Fruit fly (Drosophila melanogaster): ENCODE data around the gene Nin.

The Nin gene

DNA sequence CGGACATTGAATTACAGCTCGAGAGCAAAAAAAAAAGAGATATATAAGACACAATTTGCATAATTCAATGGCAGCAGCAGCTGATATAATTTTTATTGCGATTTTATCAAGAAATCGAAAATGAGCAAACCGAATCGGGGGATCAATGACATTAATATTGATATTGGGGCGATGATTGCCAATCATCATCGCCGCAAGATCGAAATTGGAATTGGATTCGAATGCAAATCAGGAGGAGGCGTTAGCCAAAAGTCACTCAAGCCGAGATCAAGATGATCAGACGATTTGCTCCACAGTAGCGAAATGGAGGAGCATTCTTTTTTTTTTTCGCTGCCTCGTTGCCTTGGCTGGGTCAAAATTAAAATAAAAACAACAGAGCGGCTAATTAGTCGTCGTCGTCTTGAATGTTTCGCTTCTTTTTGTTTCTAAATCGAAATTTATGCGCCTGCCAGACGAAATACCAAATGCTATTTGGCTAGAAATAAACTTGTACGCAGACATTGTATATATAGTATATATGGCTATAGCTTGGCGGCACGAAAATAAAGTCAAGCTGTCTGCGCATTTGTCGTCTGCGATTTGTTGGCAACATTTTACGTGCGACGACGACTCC lies 48.5 kb downstream of the Nin start:
- TF ChIP-seq h (optimal IDR thresholded peaks at IDR 0.05) (no peak), insv (optimal IDR thresholded peaks at IDR 0.05) (no peak), ttk (optimal IDR thresholded peaks at IDR 0.05) (no peak), Sin3A (optimal IDR thresholded peaks at IDR 0.05) (no peak), psq (optimal IDR thresholded peaks at IDR 0.05) (no peak), Myc (optimal IDR thresholded peaks at IDR 0.05) (no peak)

DNA sequence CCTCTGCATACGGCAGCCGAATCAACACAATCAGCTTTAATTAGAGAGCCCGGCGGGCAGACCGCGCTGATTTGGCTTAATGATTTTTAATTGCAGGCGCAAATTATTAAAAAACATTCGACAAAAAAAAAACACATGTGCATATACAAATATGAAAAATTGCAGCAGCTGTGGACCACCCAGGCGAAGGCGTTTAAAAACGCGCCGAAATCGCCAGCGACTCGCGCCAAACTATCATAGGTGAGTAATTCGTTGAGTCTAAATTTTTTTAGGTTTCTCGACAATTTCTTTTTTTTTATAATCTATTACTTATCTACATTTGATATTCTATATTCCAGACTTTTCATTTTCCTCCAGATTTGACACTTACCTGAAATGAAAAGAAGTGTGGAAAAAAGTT lies 49.1 kb downstream of the Nin start:
- TF ChIP-seq insv (optimal IDR thresholded peaks at IDR 0.05) (no peak), Myc (optimal IDR thresholded peaks at IDR 0.05) (no peak), Sin3A (optimal IDR thresholded peaks at IDR 0.05) (no peak), ttk (optimal IDR thresholded peaks at IDR 0.05) (no peak), psq (optimal IDR thresholded peaks at IDR 0.05) (no peak), h (optimal IDR thresholded peaks at IDR 0.05) (no peak)

DNA sequence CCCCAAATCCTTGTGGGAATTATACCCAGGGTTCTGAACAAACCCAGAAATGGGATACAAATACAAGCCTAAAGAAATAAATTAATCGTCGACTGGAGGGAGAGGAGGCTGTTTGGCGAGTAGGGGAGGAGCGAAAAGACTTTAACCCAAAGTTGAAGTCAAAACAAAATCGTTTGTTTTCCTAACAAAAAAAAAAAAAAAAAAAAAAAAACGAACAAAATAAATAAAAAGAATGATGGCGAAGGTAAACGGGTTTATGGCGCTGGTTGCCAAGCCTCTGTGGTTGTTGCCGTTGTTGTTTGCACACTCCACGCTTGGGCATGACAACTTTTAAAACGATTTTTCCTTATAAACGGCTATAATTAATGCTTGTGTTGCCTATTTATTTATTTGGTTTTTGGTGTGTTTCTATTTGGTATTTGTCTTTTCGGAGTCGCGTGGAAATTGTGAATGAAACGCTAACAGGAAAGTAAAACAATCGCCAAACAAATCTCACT lies 49.7 kb downstream of the Nin start:
- no peak for TF ChIP-seq Sin3A (optimal IDR thresholded peaks at IDR 0.05)
- no peak for TF ChIP-seq psq (optimal IDR thresholded peaks at IDR 0.05)
- TF ChIP-seq h (optimal IDR thresholded peaks at IDR 0.05) = no peak
- no peak for TF ChIP-seq insv (optimal IDR thresholded peaks at IDR 0.05)
- TF ChIP-seq ttk (optimal IDR thresholded peaks at IDR 0.05) = no peak
- TF ChIP-seq Myc (optimal IDR thresholded peaks at IDR 0.05) = no peak

DNA sequence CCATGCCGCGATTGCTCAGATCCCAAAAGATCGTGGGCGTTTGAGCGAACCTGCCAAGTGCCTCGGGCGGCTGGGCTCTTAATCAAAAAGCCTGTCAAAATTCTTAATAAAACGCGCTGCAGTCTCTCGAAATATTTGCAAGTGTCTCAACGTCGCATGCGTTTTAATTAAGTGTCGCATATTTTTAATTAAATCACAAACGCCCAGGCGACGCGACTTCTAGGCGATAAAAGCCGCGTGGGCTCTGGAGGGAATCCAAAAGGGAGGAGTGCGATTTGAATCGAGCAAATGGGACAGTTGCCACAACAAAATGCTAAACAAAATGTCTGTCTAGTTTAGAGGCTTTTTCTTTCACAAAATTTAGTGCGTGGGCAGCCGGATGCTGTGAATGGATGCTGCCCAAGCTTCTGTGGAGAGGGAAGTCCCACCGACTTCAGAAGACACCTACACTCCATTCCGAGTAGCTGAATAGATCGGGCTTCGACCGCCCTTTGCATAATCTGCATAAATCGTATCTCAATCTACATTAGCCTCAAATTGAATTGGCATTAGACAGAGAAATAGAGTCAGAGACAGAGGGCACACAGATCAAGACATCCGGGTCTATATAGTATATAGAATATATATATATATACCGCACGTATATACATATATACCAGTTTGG lies 51.3 kb downstream of the Nin start:
- no peak for TF ChIP-seq Myc (optimal IDR thresholded peaks at IDR 0.05)
- TF ChIP-seq psq (optimal IDR thresholded peaks at IDR 0.05) = no peak
- TF ChIP-seq ttk (optimal IDR thresholded peaks at IDR 0.05) = no peak

DNA sequence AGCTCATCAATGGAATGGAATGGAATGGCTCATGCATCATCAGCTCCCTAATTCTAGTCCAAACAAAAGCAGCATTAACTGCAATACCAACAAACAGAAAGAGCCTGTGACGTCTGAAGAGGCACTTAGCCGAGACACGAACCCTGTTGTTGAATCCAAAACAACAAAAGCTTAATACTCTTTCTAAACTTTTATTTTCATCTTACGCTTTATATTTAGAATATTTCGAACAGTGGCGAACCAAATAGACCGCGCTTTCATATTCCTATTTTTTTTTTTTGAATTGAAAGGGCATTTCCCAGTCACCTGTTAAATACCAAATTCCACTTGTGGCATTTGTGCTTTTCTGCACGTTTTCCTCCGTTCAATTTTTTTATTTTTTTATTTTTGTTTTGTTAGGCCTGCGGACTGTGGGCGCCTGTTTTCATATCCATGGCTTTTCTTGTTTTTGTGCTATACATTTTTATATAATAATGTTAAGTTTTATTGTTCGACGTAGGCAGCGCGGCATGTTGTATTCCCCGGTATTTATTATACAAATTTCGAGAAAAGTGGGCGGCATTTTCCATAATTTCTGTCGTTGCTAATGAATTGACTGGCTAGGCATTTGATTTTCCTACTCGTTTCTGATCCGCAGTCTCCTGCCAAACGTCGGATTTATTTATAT lies 52.7 kb downstream of the Nin start:
- TF ChIP-seq ttk (optimal IDR thresholded peaks at IDR 0.05) = no peak
- TF ChIP-seq psq (optimal IDR thresholded peaks at IDR 0.05) = no peak

DNA sequence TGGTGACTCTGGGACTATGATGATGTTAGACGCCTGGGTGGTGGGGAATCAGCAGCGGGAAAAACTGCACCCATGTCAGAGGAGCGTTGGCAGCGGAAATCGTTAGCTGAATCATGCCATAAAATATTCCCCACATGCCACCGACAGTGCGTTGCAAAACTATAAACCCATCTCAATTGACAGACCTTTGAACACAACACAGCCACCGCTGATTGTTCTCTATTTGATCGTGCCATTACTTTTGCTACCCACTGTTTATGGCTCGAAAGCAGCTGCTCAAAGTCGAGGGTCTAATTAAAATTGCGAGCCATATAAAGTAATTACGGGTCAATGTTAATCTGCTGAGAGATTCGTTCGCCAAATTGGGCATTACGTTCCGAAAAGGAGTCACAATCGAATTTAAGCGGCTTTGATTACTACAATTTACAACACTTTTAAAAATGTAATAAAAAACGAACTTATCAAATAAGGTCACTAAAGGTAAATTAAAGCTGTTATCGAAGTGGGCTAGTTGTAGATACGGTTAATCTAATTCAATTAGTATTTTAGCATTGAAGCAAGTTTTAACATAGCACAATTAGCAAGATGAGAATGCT lies 53.5 kb downstream of the Nin start:
- TF ChIP-seq h (optimal IDR thresholded peaks at IDR 0.05) (no peak), Sin3A (optimal IDR thresholded peaks at IDR 0.05) (no peak), psq (optimal IDR thresholded peaks at IDR 0.05) (no peak), ttk (optimal IDR thresholded peaks at IDR 0.05) (no peak), insv (optimal IDR thresholded peaks at IDR 0.05) (no peak), Myc (optimal IDR thresholded peaks at IDR 0.05) (no peak)

DNA sequence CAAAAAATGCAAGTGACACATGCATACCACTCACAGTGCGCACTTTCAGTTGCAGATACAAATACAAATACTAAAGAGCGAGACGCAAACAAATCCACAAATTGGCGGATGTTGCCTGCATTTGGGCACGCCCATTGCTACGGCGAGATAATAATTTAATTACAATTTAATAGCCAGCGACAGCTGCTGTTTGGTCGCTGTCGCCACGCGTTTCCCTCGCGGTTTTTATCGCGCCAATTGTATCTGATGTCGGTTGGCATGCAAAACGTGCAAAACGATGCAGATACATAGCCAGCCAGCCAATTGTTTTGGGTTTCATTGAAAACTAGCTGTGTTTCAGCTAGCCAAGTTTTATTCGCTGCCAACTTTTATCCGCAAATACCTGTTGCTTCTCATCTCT lies 55.0 kb downstream of the Nin start:
- no peak for TF ChIP-seq psq (optimal IDR thresholded peaks at IDR 0.05)
- no peak for TF ChIP-seq ttk (optimal IDR thresholded peaks at IDR 0.05)
- TF ChIP-seq insv (optimal IDR thresholded peaks at IDR 0.05) = no peak
- no peak for TF ChIP-seq Myc (optimal IDR thresholded peaks at IDR 0.05)
- TF ChIP-seq h (optimal IDR thresholded peaks at IDR 0.05) = no peak
- no peak for TF ChIP-seq Sin3A (optimal IDR thresholded peaks at IDR 0.05)
